Fruit fly (Drosophila melanogaster) whole organism, embryonic: ENCODE measurements around the gene EMC3.
A peak's percentile ranks its signal among the peaks of the same experiment; 100 is the strongest.

ENCODE experiments used
- Abd-B ChIP-seq: fragments of 200-800 bp; sonication (Bioruptor generic); optimal IDR thresholded peaks from 2 replicates; lab custom pipeline; 2018; ENCODE audit warnings: missing biosample characterization, mild to moderate bottlenecking, missing genetic modification characterization, moderate library complexity
- Antp ChIP-seq: fragments of 200-800 bp; sonication (Bioruptor generic); optimal IDR thresholded peaks from 3 replicates; lab custom pipeline; 2016; ENCODE audit warnings: missing biosample characterization, missing genetic modification characterization
- Bdp1 ChIP-seq: fragments of 200-800 bp; sonication (Bioruptor generic); optimal IDR thresholded peaks from 3 replicates; lab custom pipeline; 2016; ENCODE audit warnings: missing biosample characterization, missing genetic modification characterization
- CG1024 ChIP-seq: fragments of 200-800 bp; sonication (Bioruptor generic); IDR thresholded peaks from 2 replicates; pipeline ENCODE4 v1.3.6; 2022; ENCODE audit warnings: missing biosample characterization, missing genetic modification characterization
- CG10267 ChIP-seq: fragments of 200-800 bp; sonication (Bioruptor generic); optimal IDR thresholded peaks from 2 replicates; lab custom pipeline; 2018; ENCODE audit warnings: missing biosample characterization, mild to moderate bottlenecking, missing genetic modification characterization, moderate library complexity
- CG10321 ChIP-seq: fragments of 200-800 bp; sonication (Bioruptor generic); IDR thresholded peaks from 2 replicates; pipeline ENCODE4 v1.3.6; 2022; ENCODE audit warnings: missing biosample characterization, missing genetic modification characterization
- CG11560 ChIP-seq: fragments of 200-800 bp; sonication (Bioruptor generic); IDR thresholded peaks from 3 replicates; pipeline ENCODE4 v1.3.6; 2022; ENCODE audit warnings: missing biosample characterization, missing genetic modification characterization
- CG12104 ChIP-seq: fragments of 200-800 bp; sonication (Bioruptor generic); optimal IDR thresholded peaks from 3 replicates; lab custom pipeline; 2016; ENCODE audit warnings: missing biosample characterization, missing genetic modification characterization
- CG13894 ChIP-seq: fragments of 200-800 bp; sonication (Bioruptor generic); optimal IDR thresholded peaks from 3 replicates; lab custom pipeline; 2018; ENCODE audit warnings: missing biosample characterization, mild to moderate bottlenecking, missing genetic modification characterization, moderate library complexity
- CG16813 ChIP-seq: fragments of 200-800 bp; sonication (Bioruptor generic); IDR thresholded peaks from 3 replicates; pipeline ENCODE4 v1.3.6; 2022; ENCODE audit warnings: missing biosample characterization, missing genetic modification characterization; ENCODE audit not compliant: partially characterized antibody
- CG17829 ChIP-seq: fragments of 200-800 bp; optimal IDR thresholded peaks from 2 replicates; lab custom pipeline; 2019; ENCODE audit warnings: missing biosample characterization, mild to moderate bottlenecking, missing genetic modification characterization, moderate library complexity
- CG2712 ChIP-seq: fragments of 200-800 bp; optimal IDR thresholded peaks from 3 replicates; lab custom pipeline; 2019; ENCODE audit warnings: missing biosample characterization, mild to moderate bottlenecking, missing genetic modification characterization, moderate library complexity
- CG31224 ChIP-seq: fragments of 200-800 bp; sonication (Bioruptor generic); IDR thresholded peaks from 2 replicates; pipeline ENCODE4 v1.3.6; 2022; ENCODE audit warnings: missing biosample characterization, missing genetic modification characterization
- CG33213 ChIP-seq: fragments of 200-800 bp; sonication (Bioruptor generic); optimal IDR thresholded peaks from 3 replicates; lab custom pipeline; 2016; ENCODE audit warnings: missing biosample characterization, missing genetic modification characterization
- CG34376 ChIP-seq: fragments of 200-800 bp; sonication (Bioruptor generic); optimal IDR thresholded peaks from 2 replicates; lab custom pipeline; 2018; ENCODE audit warnings: missing biosample characterization, mild to moderate bottlenecking, missing genetic modification characterization
- CG42726 ChIP-seq: fragments of 200-800 bp; sonication (Bioruptor generic); IDR thresholded peaks from 2 replicates; pipeline ENCODE4 v1.3.6; 2022; ENCODE audit warnings: missing biosample characterization, missing genetic modification characterization; ENCODE audit not compliant: partially characterized antibody
- CG4404 ChIP-seq: fragments of 200-800 bp; sonication (Bioruptor generic); IDR thresholded peaks from 2 replicates; pipeline ENCODE4 v1.3.6; 2022; ENCODE audit warnings: missing biosample characterization, missing genetic modification characterization
- CG4617 ChIP-seq: fragments of 200-800 bp; sonication (Bioruptor generic); optimal IDR thresholded peaks from 3 replicates; lab custom pipeline; 2016; ENCODE audit warnings: missing biosample characterization, missing genetic modification characterization, borderline replicate concordance
- CG4730 ChIP-seq: fragments of 200-800 bp; sonication (Bioruptor generic); IDR thresholded peaks from 2 replicates; pipeline ENCODE4 v1.3.6; 2022; ENCODE audit warnings: missing biosample characterization, missing genetic modification characterization
- CG7745 ChIP-seq: fragments of 200-800 bp; sonication (Bioruptor generic); optimal IDR thresholded peaks from 2 replicates; lab custom pipeline; 2018; ENCODE audit warnings: missing biosample characterization, mild to moderate bottlenecking, missing genetic modification characterization, moderate library complexity
- CG7786 ChIP-seq: fragments of 200-800 bp; sonication (Bioruptor generic); optimal IDR thresholded peaks from 2 replicates; lab custom pipeline; 2016; ENCODE audit warnings: missing biosample characterization, missing genetic modification characterization
- CG9609 ChIP-seq: fragments of 200-800 bp; sonication (Bioruptor generic); optimal IDR thresholded peaks from 3 replicates; lab custom pipeline; 2016; ENCODE audit warnings: missing biosample characterization, missing genetic modification characterization
- Doc3 ChIP-seq: fragments of 200-800 bp; sonication (Bioruptor generic); IDR thresholded peaks from 3 replicates; pipeline ENCODE4 v1.3.6; 2022; ENCODE audit warnings: missing biosample characterization, missing genetic modification characterization; ENCODE audit not compliant: partially characterized antibody
- Drgx ChIP-seq: fragments of 200-800 bp; sonication (Bioruptor generic); IDR thresholded peaks from 2 replicates; pipeline ENCODE4 v1.3.6; 2022; ENCODE audit warnings: missing biosample characterization, missing genetic modification characterization
- Eip74EF ChIP-seq, 2 experiments: fragments of 200-800 bp in 1 of 2; fragments of >200 bp in 1 of 2; sonication (Bioruptor generic) in 1 of 2; optimal IDR thresholded peaks; 2 replicates each; lab custom pipeline; 2017 to 2019; ENCODE audit warnings: missing biosample characterization in 2 of 2, missing genetic modification characterization in 2 of 2, mild to moderate bottlenecking in 1 of 2, moderate library complexity in 1 of 2
- HLH3B ChIP-seq: fragments of 200-800 bp; sonication (Bioruptor generic); IDR thresholded peaks from 2 replicates; pipeline ENCODE4 v1.3.6; 2022; ENCODE audit warnings: missing biosample characterization, missing genetic modification characterization
- HLH4C ChIP-seq: fragments of 200-800 bp; sonication (Bioruptor generic); IDR thresholded peaks from 3 replicates; pipeline ENCODE4 v1.3.6; 2022; ENCODE audit warnings: missing biosample characterization, missing genetic modification characterization; ENCODE audit not compliant: partially characterized antibody
- HmgZ ChIP-seq: fragments of 200-800 bp; sonication (Bioruptor generic); optimal IDR thresholded peaks from 2 replicates; lab custom pipeline; 2018; ENCODE audit warnings: missing biosample characterization, mild to moderate bottlenecking, missing genetic modification characterization
- Meics ChIP-seq: fragments of 200-800 bp; sonication (Bioruptor generic); optimal IDR thresholded peaks from 2 replicates; lab custom pipeline; 2017; ENCODE audit warnings: missing biosample characterization, mild to moderate bottlenecking, missing genetic modification characterization
- Mrtf ChIP-seq: fragments of 200-800 bp; sonication (Bioruptor generic); IDR thresholded peaks from 3 replicates; pipeline ENCODE4 v1.3.6; 2022; ENCODE audit warnings: missing biosample characterization, missing genetic modification characterization
- Nf-YA ChIP-seq: fragments of 200-800 bp; sonication (Bioruptor generic); IDR thresholded peaks from 2 replicates; pipeline ENCODE4 v1.3.6; 2022; ENCODE audit warnings: missing biosample characterization, missing genetic modification characterization
- Nf-YB ChIP-seq: fragments of 200-800 bp; sonication (Bioruptor generic); optimal IDR thresholded peaks from 3 replicates; lab custom pipeline; 2019; ENCODE audit warnings: missing biosample characterization, mild to moderate bottlenecking, missing genetic modification characterization, moderate library complexity
- Opbp ChIP-seq: fragments of 200-800 bp; sonication (Bioruptor generic); IDR thresholded peaks from 3 replicates; pipeline ENCODE4 v1.3.6; 2022; ENCODE audit warnings: missing biosample characterization, missing genetic modification characterization; ENCODE audit not compliant: partially characterized antibody
- Side ChIP-seq: fragments of 200-800 bp; sonication (Bioruptor generic); optimal IDR thresholded peaks from 2 replicates; lab custom pipeline; 2016; ENCODE audit warnings: missing biosample characterization, missing genetic modification characterization
- bbx ChIP-seq: fragments of 200-800 bp; sonication (Bioruptor generic); IDR thresholded peaks from 2 replicates; pipeline ENCODE4 v1.3.6; 2022; ENCODE audit warnings: missing biosample characterization, missing genetic modification characterization; ENCODE audit not compliant: partially characterized antibody
- cato ChIP-seq: fragments of 200-800 bp; sonication (Bioruptor generic); optimal IDR thresholded peaks from 2 replicates; lab custom pipeline; 2016; ENCODE audit warnings: missing biosample characterization, missing genetic modification characterization, borderline replicate concordance
- fu2 ChIP-seq: fragments of 200-800 bp; sonication (Bioruptor generic); optimal IDR thresholded peaks from 2 replicates; lab custom pipeline; 2016; ENCODE audit warnings: missing biosample characterization, missing genetic modification characterization
- hth ChIP-seq: fragments of >200 bp; optimal IDR thresholded peaks from 2 replicates; lab custom pipeline; 2017; ENCODE audit warnings: inconsistent platforms
- nom ChIP-seq: fragments of 200-800 bp; sonication (Bioruptor generic); optimal IDR thresholded peaks from 2 replicates; lab custom pipeline; 2017; ENCODE audit warnings: missing biosample characterization, missing genetic modification characterization, mild to moderate bottlenecking, moderate library complexity, missing genetic modification reagents
- pnt ChIP-seq: fragments of 200-800 bp; sonication (Bioruptor generic); optimal IDR thresholded peaks from 3 replicates; lab custom pipeline; 2016; ENCODE audit warnings: missing biosample characterization, missing genetic modification characterization
- stc ChIP-seq: fragments of 200-800 bp; sonication (Bioruptor generic); IDR thresholded peaks from 2 replicates; pipeline ENCODE4 v1.3.6; 2022; ENCODE audit warnings: missing biosample characterization, missing genetic modification characterization
- stwl ChIP-seq: fragments of 200-800 bp; sonication (Bioruptor generic); optimal IDR thresholded peaks from 3 replicates; lab custom pipeline; 2018; ENCODE audit warnings: missing biosample characterization, mild to moderate bottlenecking, missing genetic modification characterization, moderate library complexity
- tgo ChIP-seq: fragments of 200-800 bp; sonication (Bioruptor generic); IDR thresholded peaks from 3 replicates; pipeline ENCODE4 v1.3.6; 2022; ENCODE audit warnings: missing biosample characterization, missing genetic modification characterization
- trem ChIP-seq: fragments of 200-800 bp; optimal IDR thresholded peaks from 3 replicates; lab custom pipeline; 2019; ENCODE audit warnings: missing biosample characterization, mild to moderate bottlenecking, missing genetic modification characterization, moderate library complexity
- trh ChIP-seq: fragments of 200-800 bp; sonication (Bioruptor generic); optimal IDR thresholded peaks from 2 replicates; lab custom pipeline; 2016; ENCODE audit warnings: missing biosample characterization, missing genetic modification characterization
- vfl ChIP-seq: fragments of 200-800 bp; sonication (Bioruptor generic); optimal IDR thresholded peaks from 2 replicates; lab custom pipeline; 2016; ENCODE audit warnings: missing biosample characterization, missing genetic modification characterization
- vnd ChIP-seq: fragments of 200-800 bp; sonication (Bioruptor generic); IDR thresholded peaks from 3 replicates; pipeline ENCODE4 v1.3.6; 2022; ENCODE audit warnings: missing biosample characterization, missing genetic modification characterization; ENCODE audit not compliant: partially characterized antibody
- wor ChIP-seq: fragments of 200-800 bp; sonication (Bioruptor generic); IDR thresholded peaks from 2 replicates; pipeline ENCODE4 v1.3.6; 2022; ENCODE audit warnings: missing biosample characterization, missing genetic modification characterization
- yki ChIP-seq: fragments of >200 bp; optimal IDR thresholded peaks from 3 replicates; lab custom pipeline; 2018
- zen2 ChIP-seq: fragments of 200-800 bp; sonication (Bioruptor generic); IDR thresholded peaks from 3 replicates; pipeline ENCODE4 v1.3.6; 2022; ENCODE audit warnings: missing biosample characterization, missing genetic modification characterization; ENCODE audit not compliant: partially characterized antibody

Gene EMC3

DNA sequence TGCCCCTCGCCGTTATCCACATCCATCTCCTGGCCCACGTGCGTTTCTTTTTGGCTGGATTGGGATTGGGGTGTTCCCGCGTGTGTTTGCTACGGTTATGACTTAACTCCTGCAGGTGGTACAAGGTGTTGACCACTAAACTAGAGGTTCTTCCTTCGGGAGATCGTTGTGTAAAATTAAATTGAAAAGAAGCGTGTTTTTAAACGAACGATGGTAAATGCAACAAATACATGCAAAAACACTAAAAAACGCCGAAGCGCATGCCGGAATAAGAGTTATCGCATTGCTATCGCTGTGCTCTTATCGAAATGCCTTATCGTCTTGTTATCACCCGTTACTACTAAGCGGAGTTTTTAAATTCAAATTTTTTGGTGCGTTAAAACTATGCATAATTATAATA lies 37.5 kb upstream of the EMC3 start, which contains the start of gene CG6724 (continued):
- TF ChIP-seq HmgZ (tag; lab: Kevin White, UChicago): peak; percentile 53
- TF ChIP-seq Eip74EF (GFP tag; optimal IDR thresholded peaks at IDR 0.05; lab: Kevin White, UChicago): no peak
- no peak for TF ChIP-seq CG7786 (GFP tag; lab: Kevin White, UChicago)
- TF ChIP-seq CG4617 (GFP tag; lab: Kevin White, UChicago): peak; percentile 69
- no peak for TF ChIP-seq stc (GFP tag; lab: Robert Waterston, UW)
- no peak for TF ChIP-seq vfl
- peak; percentile 81 for TF ChIP-seq Opbp (GFP tag; lab: Robert Waterston, UW)
- TF ChIP-seq CG16813 (GFP tag; lab: Robert Waterston, UW): peak; percentile 63
- peak; percentile 87 for TF ChIP-seq stwl (tag; lab: Kevin White, UChicago)
- peak; percentile 88 for TF ChIP-seq HLH4C (GFP tag; lab: Robert Waterston, UW)
- TF ChIP-seq bbx (GFP tag; lab: Robert Waterston, UW): peak; percentile 88
- TF ChIP-seq CG7745 (tag; lab: Kevin White, UChicago): no peak
- TF ChIP-seq pnt (GFP tag; lab: Kevin White, UChicago): no peak
- TF ChIP-seq CG9609 (GFP tag; lab: Kevin White, UChicago): no peak
- no peak for TF ChIP-seq HLH3B (GFP tag; lab: Robert Waterston, UW)
- peak; percentile 46; the same call in 2 of the 3 replicates for TF ChIP-seq vnd
- TF ChIP-seq Side (GFP tag; lab: Kevin White, UChicago): no peak

- TF ChIP-seq CG10267 (peak; percentile 55), Nf-YB (GFP tag; lab: Kevin White, UChicago) (no peak), CG17829 (tag; lab: Kevin White, UChicago) (peak; percentile 43), nom (GFP tag; lab: Kevin White, UChicago) (no peak), fu2 (GFP tag; lab: Kevin White, UChicago) (peak; percentile 5), yki (no peak), CG11560 (tag; lab: Robert Waterston, UW) (no peak), cato (GFP tag; lab: Kevin White, UChicago) (no peak), zen2 (GFP tag; lab: Robert Waterston, UW) (peak; percentile 65), CG2712 (peak; percentile 37), trh (GFP tag; lab: Kevin White, UChicago) (no peak), CG34376 (GFP tag; lab: Kevin White, UChicago) (no peak), Drgx (GFP tag; lab: Robert Waterston, UW) (no peak), Mrtf (no peak), CG4730 (GFP tag; lab: Robert Waterston, UW) (no peak), tgo (GFP tag; lab: Robert Waterston, UW) (no peak), CG10321 (GFP tag; lab: Robert Waterston, UW) (no peak), Antp (GFP tag; lab: Kevin White, UChicago) (peak; percentile 44), CG12104 (GFP tag; lab: Kevin White, UChicago) (no peak), Abd-B (GFP tag; lab: Kevin White, UChicago) (peak; percentile 20), CG4404 (GFP tag; lab: Robert Waterston, UW) (no peak), Doc3 (peak; percentile 72), CG42726 (peak; percentile 88), wor (GFP tag; lab: Robert Waterston, UW) (no peak), CG1024 (GFP tag; lab: Robert Waterston, UW) (no peak), CG31224 (GFP tag; lab: Robert Waterston, UW) (no peak), CG33213 (GFP tag; lab: Kevin White, UChicago) (no peak), CG13894 (no peak), Nf-YA (GFP tag; lab: Robert Waterston, UW) (no peak), Bdp1 (GFP tag; lab: Kevin White, UChicago) (no peak), hth (lab: Kevin White, UChicago) (no peak), Meics (GFP tag; lab: Kevin White, UChicago) (no peak), trem (tag; lab: Kevin White, UChicago) (peak; percentile 47)
Measured at dm6 chr2L:10767597-10768188, 35.5 kb upstream of the EMC3 start, which contains the start of gene Ubc2. Gene Ubc2, minus strand, starts transcription at chr2L:10768006.
